Fruit fly (Drosophila melanogaster) whole organism, embryonic: ENCODE data around the gene CG14022.

Experiments
- CG10431 ChIP-seq: fragments of 200-800 bp; sonication (Bioruptor generic); optimal IDR thresholded peaks from 3 replicates; lab custom pipeline; 2018; ENCODE audit warnings: missing biosample characterization, mild to moderate bottlenecking, missing genetic modification characterization
- CG10979 ChIP-seq: fragments of 200-800 bp; sonication (Bioruptor generic); optimal IDR thresholded peaks from 2 replicates; lab custom pipeline; 2018; ENCODE audit warnings: missing biosample characterization, mild to moderate bottlenecking, missing genetic modification characterization, moderate library complexity
- CG11398 ChIP-seq: fragments of 200-800 bp; sonication (Bioruptor generic); optimal IDR thresholded peaks from 2 replicates; lab custom pipeline; 2016; ENCODE audit warnings: missing biosample characterization, missing genetic modification characterization
- CG11696 ChIP-seq: fragments of 200-800 bp; sonication (Bioruptor generic); IDR thresholded peaks from 2 replicates; pipeline ENCODE4 v1.3.6; 2022; ENCODE audit warnings: missing biosample characterization, missing genetic modification characterization
- CG12769 ChIP-seq: fragments of 200-800 bp; sonication (Bioruptor generic); optimal IDR thresholded peaks from 2 replicates; lab custom pipeline; 2019; ENCODE audit warnings: missing biosample characterization, mild to moderate bottlenecking, missing genetic modification characterization, moderate library complexity
- CG15073 ChIP-seq: fragments of 200-800 bp; sonication (Bioruptor generic); optimal IDR thresholded peaks from 2 replicates; lab custom pipeline; 2016; ENCODE audit warnings: missing biosample characterization, missing genetic modification characterization
- CG16863 ChIP-seq: fragments of 200-800 bp; sonication (Bioruptor generic); optimal IDR thresholded peaks from 3 replicates; lab custom pipeline; 2016; ENCODE audit warnings: missing biosample characterization, missing genetic modification characterization
- CG18764 ChIP-seq: fragments of 200-800 bp; sonication (Bioruptor generic); optimal IDR thresholded peaks from 3 replicates; lab custom pipeline; 2016; ENCODE audit warnings: missing biosample characterization, missing genetic modification characterization
- CG3163 ChIP-seq: fragments of 200-800 bp; sonication (Bioruptor generic); optimal IDR thresholded peaks from 3 replicates; lab custom pipeline; 2016; ENCODE audit warnings: missing biosample characterization, missing genetic modification characterization
- CG4424 ChIP-seq: fragments of 200-800 bp; sonication (Bioruptor generic); optimal IDR thresholded peaks from 3 replicates; lab custom pipeline; 2016; ENCODE audit warnings: missing biosample characterization, missing genetic modification characterization
- CG6272 ChIP-seq: fragments of 200-800 bp; sonication (Bioruptor generic); IDR thresholded peaks from 2 replicates; pipeline ENCODE4 v1.3.6; 2022; ENCODE audit warnings: missing biosample characterization, missing genetic modification characterization
- CG7357 ChIP-seq: fragments of 200-800 bp; sonication (Bioruptor generic); IDR thresholded peaks from 3 replicates; pipeline ENCODE4 v1.3.6; 2022; ENCODE audit warnings: missing biosample characterization, missing genetic modification characterization
- CTCF ChIP-seq: fragments of 200-800 bp; sonication (Bioruptor generic); optimal IDR thresholded peaks from 2 replicates; lab custom pipeline; 2017; ENCODE audit warnings: missing biosample characterization, mild to moderate bottlenecking, missing genetic modification characterization, moderate library complexity
- D19B ChIP-seq: fragments of 200-800 bp; sonication (Bioruptor generic); optimal IDR thresholded peaks from 2 replicates; lab custom pipeline; 2017; ENCODE audit warnings: missing biosample characterization, mild to moderate bottlenecking, missing genetic modification characterization
- Deaf1 ChIP-seq: fragments of 200-800 bp; optimal IDR thresholded peaks from 3 replicates; lab custom pipeline; 2019; ENCODE audit warnings: missing biosample characterization, mild to moderate bottlenecking, missing genetic modification characterization, moderate library complexity
- Fer3 ChIP-seq: fragments of 200-800 bp; sonication (Bioruptor generic); optimal IDR thresholded peaks from 2 replicates; lab custom pipeline; 2018; ENCODE audit warnings: missing biosample characterization, mild to moderate bottlenecking, missing genetic modification characterization, moderate library complexity
- Lpt ChIP-seq: fragments of >200 bp; optimal IDR thresholded peaks from 2 replicates; lab custom pipeline; 2018; ENCODE audit warnings: missing biosample characterization, missing genetic modification characterization
- Mad ChIP-seq: fragments of 200-800 bp; sonication (Bioruptor generic); optimal IDR thresholded peaks from 2 replicates; lab custom pipeline; 2016; ENCODE audit warnings: missing biosample characterization, missing genetic modification characterization
- Max ChIP-seq: fragments of 200-800 bp; sonication (Bioruptor generic); optimal IDR thresholded peaks from 2 replicates; lab custom pipeline; 2016; ENCODE audit warnings: missing biosample characterization, mild to moderate bottlenecking, missing genetic modification characterization
- Nf-YB ChIP-seq: fragments of 200-800 bp; sonication (Bioruptor generic); optimal IDR thresholded peaks from 3 replicates; lab custom pipeline; 2019; ENCODE audit warnings: missing biosample characterization, mild to moderate bottlenecking, missing genetic modification characterization, moderate library complexity
- Nf-YC ChIP-seq: fragments of 200-800 bp; optimal IDR thresholded peaks from 3 replicates; lab custom pipeline; 2019; ENCODE audit warnings: missing biosample characterization, mild to moderate bottlenecking, missing genetic modification characterization, moderate library complexity
- Sox100B ChIP-seq: fragments of 200-800 bp; sonication (Bioruptor generic); optimal IDR thresholded peaks from 3 replicates; lab custom pipeline; 2018; ENCODE audit warnings: missing biosample characterization, mild to moderate bottlenecking, missing genetic modification characterization
- Xrp1 ChIP-seq: fragments of 200-800 bp; sonication (Bioruptor generic); IDR thresholded peaks from 2 replicates; pipeline ENCODE4 v1.3.6; 2022; ENCODE audit warnings: missing biosample characterization, missing genetic modification characterization
- ash1 ChIP-seq: fragments of 200-800 bp; sonication (Bioruptor generic); optimal IDR thresholded peaks from 2 replicates; lab custom pipeline; 2018; ENCODE audit warnings: missing biosample characterization, mild to moderate bottlenecking, missing genetic modification characterization
- ato ChIP-seq: fragments of 200-800 bp; sonication (Bioruptor generic); IDR thresholded peaks from 2 replicates; pipeline ENCODE4 v1.3.6; 2022; ENCODE audit warnings: missing biosample characterization, missing genetic modification characterization; ENCODE audit not compliant: partially characterized antibody
- bsh ChIP-seq, 2 experiments: fragments of 200-800 bp; sonication (Bioruptor generic); optimal IDR thresholded peaks; 2 replicates each; lab custom pipeline; 2017 to 2018; ENCODE audit warnings: mild to moderate bottlenecking in 2 of 2, missing biosample characterization in 2 of 2, missing genetic modification characterization in 2 of 2, moderate library complexity in 1 of 2
- chinmo ChIP-seq: fragments of 200-800 bp; sonication (Bioruptor generic); IDR thresholded peaks from 4 replicates; pipeline ENCODE4 v1.3.6; 2022; ENCODE audit warnings: missing biosample characterization, missing genetic modification characterization; ENCODE audit not compliant: partially characterized antibody
- ems ChIP-seq: fragments of 200-800 bp; sonication (Bioruptor generic); optimal IDR thresholded peaks from 3 replicates; lab custom pipeline; 2016; ENCODE audit warnings: missing biosample characterization, missing genetic modification characterization
- en ChIP-seq: fragments of 200-800 bp; sonication (Bioruptor generic); optimal IDR thresholded peaks from 2 replicates; lab custom pipeline; 2016; ENCODE audit warnings: missing biosample characterization, missing genetic modification characterization
- gem ChIP-seq: fragments of 200-800 bp; sonication (Bioruptor generic); optimal IDR thresholded peaks from 2 replicates; lab custom pipeline; 2019; ENCODE audit warnings: missing biosample characterization, mild to moderate bottlenecking, missing genetic modification characterization, moderate library complexity
- jumu ChIP-seq: fragments of 200-800 bp; sonication (Bioruptor generic); optimal IDR thresholded peaks from 3 replicates; lab custom pipeline; 2016; ENCODE audit warnings: missing biosample characterization, missing genetic modification characterization
- mirr ChIP-seq: fragments of 200-800 bp; sonication (Bioruptor generic); optimal IDR thresholded peaks from 3 replicates; lab custom pipeline; 2018; ENCODE audit warnings: missing biosample characterization, mild to moderate bottlenecking, missing genetic modification characterization
- nom ChIP-seq: fragments of 200-800 bp; sonication (Bioruptor generic); optimal IDR thresholded peaks from 2 replicates; lab custom pipeline; 2017; ENCODE audit warnings: missing biosample characterization, missing genetic modification characterization, mild to moderate bottlenecking, moderate library complexity, missing genetic modification reagents
- pita ChIP-seq: fragments of 200-800 bp; sonication (Bioruptor generic); optimal IDR thresholded peaks from 2 replicates; lab custom pipeline; 2017; ENCODE audit warnings: missing biosample characterization, mild to moderate bottlenecking, missing genetic modification characterization
- sens ChIP-seq: fragments of 200-800 bp; sonication (Bioruptor generic); peaks from one replicate; lab custom pipeline; 2016; ENCODE audit warnings: missing biosample characterization, missing genetic modification characterization
- sna ChIP-seq: fragments of 200-800 bp; sonication (Bioruptor generic); IDR thresholded peaks from 2 replicates; pipeline ENCODE4 v1.3.6; 2022; ENCODE audit warnings: missing biosample characterization, missing genetic modification characterization; ENCODE audit not compliant: partially characterized antibody
- z ChIP-seq: fragments of 200-800 bp; sonication (Bioruptor generic); IDR thresholded peaks from 3 replicates; pipeline ENCODE4 v1.3.6; 2022; ENCODE audit warnings: missing biosample characterization, missing genetic modification characterization

CG14022 gene

dm6 chr2L:5328829-5329499 lies at the start of gene CG14022:
TSS of gene CG14022 (minus strand) at chr2L:5328879.
- TF ChIP-seq Fer3 (tag; lab: Kevin White, UChicago): no peak
- no peak for TF ChIP-seq Max (GFP tag; lab: Kevin White, UChicago)
- no peak for TF ChIP-seq ash1 (GFP tag; lab: Kevin White, UChicago)
- TF ChIP-seq sna: no peak
- peak; percentile 85 for TF ChIP-seq CG10979 (tag; lab: Kevin White, UChicago)
- no peak for TF ChIP-seq D19B (GFP tag; lab: Kevin White, UChicago)
- TF ChIP-seq ato (GFP tag; lab: Robert Waterston, UW): no peak
- TF ChIP-seq sens (GFP tag; lab: Kevin White, UChicago): no peak
- TF ChIP-seq CG7357 (GFP tag; lab: Robert Waterston, UW): no peak
- no peak for TF ChIP-seq CG15073 (GFP tag; lab: Kevin White, UChicago)
- peak; percentile 82 for TF ChIP-seq CTCF (GFP tag; lab: Kevin White, UChicago)
- TF ChIP-seq CG18764: no peak

- peak; percentile 2 for TF ChIP-seq CG10431 (GFP tag; lab: Kevin White, UChicago)
- no peak for TF ChIP-seq CG6272 (GFP tag; lab: Robert Waterston, UW)
- no peak for TF ChIP-seq CG3163 (GFP tag; lab: Kevin White, UChicago)
- TF ChIP-seq Deaf1 (tag; lab: Kevin White, UChicago): peak; percentile 8
- peak; percentile 72 for TF ChIP-seq Nf-YC (tag; lab: Kevin White, UChicago)
- TF ChIP-seq pita (GFP tag; lab: Kevin White, UChicago): no peak
- peak; percentile 83 for TF ChIP-seq z (GFP tag; lab: Robert Waterston, UW)
- 0 out of 4 replicates have a peak, but pooled peaks have one; percentile 46 for TF ChIP-seq chinmo (GFP tag; lab: Robert Waterston, UW)
- peak; percentile 86 for TF ChIP-seq Nf-YB (GFP tag; lab: Kevin White, UChicago)
- TF ChIP-seq gem (tag; lab: Kevin White, UChicago): no peak
- TF ChIP-seq CG12769 (tag; lab: Kevin White, UChicago): peak; percentile 3
- TF ChIP-seq Xrp1 (GFP tag; lab: Robert Waterston, UW): no peak
These were observed 47.8 kb upstream of the CG14022 start for dm6 chr2L:5376442-5376841.

- TF ChIP-seq sens (GFP tag; lab: Kevin White, UChicago) (peak; percentile 13), mirr (GFP tag; lab: Kevin White, UChicago) (no peak)
These were observed 46.3 kb upstream of the CG14022 start for dm6 chr2L:5374989-5375388.

- TF ChIP-seq CG16863 (GFP tag; lab: Kevin White, UChicago): no peak
These were observed 45.5 kb upstream of the CG14022 start for dm6 chr2L:5374216-5374615.

- TF ChIP-seq nom (GFP tag; lab: Kevin White, UChicago): peak; percentile 67
- TF ChIP-seq CG4424 (GFP tag; lab: Kevin White, UChicago): no peak
- no peak for TF ChIP-seq en
- no peak for TF ChIP-seq Sox100B (GFP tag; lab: Kevin White, UChicago)
- peak in 1 of 2 experiments; percentile 15 for TF ChIP-seq bsh (GFP tag; optimal IDR thresholded peaks at IDR 0.05; lab: Kevin White, UChicago)
- no peak for TF ChIP-seq CG11696 (GFP tag; lab: Robert Waterston, UW)
- TF ChIP-seq Mad (GFP tag; lab: Kevin White, UChicago): no peak
- no peak for TF ChIP-seq Lpt
- no peak for TF ChIP-seq CG11398
- no peak for TF ChIP-seq jumu
- no peak for TF ChIP-seq ems (GFP tag; lab: Kevin White, UChicago)
These were observed 43.9 kb upstream of the CG14022 start for dm6 chr2L:5372552-5372951.
